Fruit fly (Drosophila melanogaster) whole organism, adult: ENCODE data around the gene Ten-a.

ENCODE experiments used
- CG11617 ChIP-seq: fragments of 200-800 bp; sonication (Bioruptor generic); optimal IDR thresholded peaks from 2 replicates; lab custom pipeline; 2017; ENCODE audit warnings: mild to moderate bottlenecking, missing biosample characterization, missing genetic modification reagents, missing genetic modification characterization
- CG12768 ChIP-seq: fragments of 200-800 bp; sonication (Bioruptor generic); optimal IDR thresholded peaks from 2 replicates; lab custom pipeline; 2017; ENCODE audit warnings: missing biosample characterization, missing genetic modification characterization, mild to moderate bottlenecking, moderate library complexity, missing genetic modification reagents
- CG14711 ChIP-seq: fragments of 200-800 bp; sonication (Bioruptor generic); optimal IDR thresholded peaks from 2 replicates; lab custom pipeline; 2018; ENCODE audit warnings: missing biosample characterization, mild to moderate bottlenecking, missing genetic modification characterization, moderate library complexity
- CG1620 ChIP-seq: fragments of 200-800 bp; sonication (Bioruptor generic); optimal IDR thresholded peaks from 2 replicates; lab custom pipeline; 2016; ENCODE audit warnings: missing biosample characterization, missing genetic modification characterization
- CG33017 ChIP-seq: fragments of 200-800 bp; sonication (Bioruptor generic); optimal IDR thresholded peaks from 2 replicates; lab custom pipeline; 2018; ENCODE audit warnings: missing biosample characterization, mild to moderate bottlenecking, missing genetic modification characterization, moderate library complexity
- CG5204 ChIP-seq: fragments of 200-800 bp; sonication (Bioruptor generic); optimal IDR thresholded peaks from 2 replicates; lab custom pipeline; 2016; ENCODE audit warnings: missing biosample characterization, missing genetic modification characterization
- CG7045 ChIP-seq: fragments of 200-800 bp; sonication (Bioruptor generic); optimal IDR thresholded peaks from 2 replicates; lab custom pipeline; 2017; ENCODE audit warnings: missing biosample characterization, mild to moderate bottlenecking, missing genetic modification characterization
- CG7101 ChIP-seq: fragments of 200-800 bp; sonication (Bioruptor generic); optimal IDR thresholded peaks from 2 replicates; lab custom pipeline; 2018; ENCODE audit warnings: missing biosample characterization, mild to moderate bottlenecking, missing genetic modification characterization, moderate library complexity
- Clk ChIP-seq: fragments of 200-800 bp; sonication (Bioruptor generic); optimal IDR thresholded peaks from 2 replicates; lab custom pipeline; 2017; ENCODE audit warnings: missing biosample characterization, missing genetic modification characterization
- Crg-1 ChIP-seq: fragments of 200-800 bp; sonication (Bioruptor generic); optimal IDR thresholded peaks from 2 replicates; lab custom pipeline; 2016; ENCODE audit warnings: missing biosample characterization, missing genetic modification characterization
- Hr96 ChIP-seq: fragments of 200-800 bp; sonication (Bioruptor generic); optimal IDR thresholded peaks from 2 replicates; lab custom pipeline; 2016; ENCODE audit warnings: missing biosample characterization, missing genetic modification characterization
- Mnt ChIP-seq: fragments of 200-800 bp; sonication (Bioruptor generic); optimal IDR thresholded peaks from 2 replicates; lab custom pipeline; 2016; ENCODE audit warnings: missing biosample characterization, mild to moderate bottlenecking, missing genetic modification characterization
- bab1 ChIP-seq: fragments of 200-800 bp; sonication (Bioruptor generic); optimal IDR thresholded peaks from 3 replicates; lab custom pipeline; 2019; ENCODE audit warnings: missing biosample characterization, mild to moderate bottlenecking, missing genetic modification characterization, moderate library complexity
- cic ChIP-seq: fragments of 200-800 bp; sonication (Bioruptor generic); optimal IDR thresholded peaks from 2 replicates; lab custom pipeline; 2017; ENCODE audit warnings: missing biosample characterization, mild to moderate bottlenecking, missing genetic modification characterization, moderate library complexity
- cnc ChIP-seq, 2 experiments: fragments of >200 bp; optimal IDR thresholded peaks; 2 replicates each; lab custom pipeline; 2017
- kay ChIP-seq: fragments of 200-800 bp; sonication (Bioruptor generic); peaks from one replicate; lab custom pipeline; 2016; ENCODE audit warnings: missing biosample characterization, missing genetic modification characterization, borderline replicate concordance
- ovo ChIP-seq: fragments of 200-800 bp; sonication (Bioruptor generic); optimal IDR thresholded peaks from 2 replicates; lab custom pipeline; 2016; ENCODE audit warnings: missing biosample characterization, missing genetic modification characterization
- pad ChIP-seq: fragments of 200-800 bp; sonication (Bioruptor generic); optimal IDR thresholded peaks from 3 replicates; lab custom pipeline; 2017; ENCODE audit warnings: missing biosample characterization, missing genetic modification characterization, mild to moderate bottlenecking, moderate library complexity, missing genetic modification reagents
- tj ChIP-seq: fragments of 200-800 bp; sonication (Bioruptor generic); optimal IDR thresholded peaks from 3 replicates; lab custom pipeline; 2017; ENCODE audit warnings: missing biosample characterization, mild to moderate bottlenecking, missing genetic modification characterization, moderate library complexity
- toe ChIP-seq: fragments of 200-800 bp; sonication (Bioruptor generic); optimal IDR thresholded peaks from 2 replicates; lab custom pipeline; 2016; ENCODE audit warnings: missing biosample characterization, missing genetic modification characterization

Gene Ten-a

dm6 chrX:12225325-12225972 is 182.0 kb downstream of the Ten-a start:
- TF ChIP-seq CG12768 (no peak), CG14711 (tag; lab: Kevin White, UChicago) (no peak), cic (GFP tag; lab: Kevin White, UChicago) (no peak), bab1 (GFP tag; lab: Kevin White, UChicago) (no peak), Crg-1 (GFP tag; lab: Kevin White, UChicago) (no peak), Mnt (GFP tag; lab: Kevin White, UChicago) (no peak), Clk (GFP tag; lab: Kevin White, UChicago) (no peak), CG7101 (tag; lab: Kevin White, UChicago) (no peak)

- no peak for TF ChIP-seq CG7101 (tag; lab: Kevin White, UChicago)
- no peak for TF ChIP-seq CG5204 (GFP tag; lab: Kevin White, UChicago)
- no peak for TF ChIP-seq Clk (GFP tag; lab: Kevin White, UChicago)
- no peak for TF ChIP-seq CG11617 (GFP tag; lab: Kevin White, UChicago)
- no peak for TF ChIP-seq Hr96 (GFP tag; lab: Kevin White, UChicago)
- TF ChIP-seq CG7045: no peak
- TF ChIP-seq CG14711 (tag; lab: Kevin White, UChicago): no peak
- no peak for TF ChIP-seq ovo (GFP tag; lab: Kevin White, UChicago)
- TF ChIP-seq CG1620 (GFP tag; lab: Kevin White, UChicago): no peak
- no peak for TF ChIP-seq toe
- TF ChIP-seq cnc (optimal IDR thresholded peaks at IDR 0.05; lab: Kevin White, UChicago): no peak
- TF ChIP-seq kay: no peak
- TF ChIP-seq pad (GFP tag; lab: Kevin White, UChicago): no peak
- no peak for TF ChIP-seq Crg-1 (GFP tag; lab: Kevin White, UChicago)
- no peak for TF ChIP-seq Mnt (GFP tag; lab: Kevin White, UChicago)
- no peak for TF ChIP-seq cic (GFP tag; lab: Kevin White, UChicago)
- TF ChIP-seq tj (GFP tag; lab: Kevin White, UChicago): no peak
- no peak for TF ChIP-seq CG33017 (tag; lab: Kevin White, UChicago)
Observed at dm6 chrX:12226561-12226960, 183.1 kb downstream of the Ten-a start.

- no peak for TF ChIP-seq kay
- TF ChIP-seq CG7045: no peak
- no peak for TF ChIP-seq CG5204 (GFP tag; lab: Kevin White, UChicago)
- no peak for TF ChIP-seq tj (GFP tag; lab: Kevin White, UChicago)
- no peak for TF ChIP-seq CG12768
- TF ChIP-seq Mnt (GFP tag; lab: Kevin White, UChicago): no peak
- no peak for TF ChIP-seq pad (GFP tag; lab: Kevin White, UChicago)
- TF ChIP-seq CG7101 (tag; lab: Kevin White, UChicago): no peak
- no peak for TF ChIP-seq Crg-1 (GFP tag; lab: Kevin White, UChicago)
Observed at dm6 chrX:12227975-12228374, 184.5 kb downstream of the Ten-a start.

dm6 chrX:12235777-12236176 is 192.3 kb downstream of the Ten-a start, which contains the start of gene CG32655:
CG32655 (minus strand) TSS chrX:12235877.
- TF ChIP-seq CG7045 (no peak), Mnt (GFP tag; lab: Kevin White, UChicago) (no peak), tj (GFP tag; lab: Kevin White, UChicago) (no peak), CG5204 (GFP tag; lab: Kevin White, UChicago) (no peak), cic (GFP tag; lab: Kevin White, UChicago) (no peak), CG7101 (tag; lab: Kevin White, UChicago) (no peak), Crg-1 (GFP tag; lab: Kevin White, UChicago) (no peak), Clk (GFP tag; lab: Kevin White, UChicago) (no peak), CG1620 (GFP tag; lab: Kevin White, UChicago) (no peak), bab1 (GFP tag; lab: Kevin White, UChicago) (no peak), CG12768 (no peak), cnc (optimal IDR thresholded peaks at IDR 0.05; lab: Kevin White, UChicago) (no peak), pad (GFP tag; lab: Kevin White, UChicago) (no peak), toe (no peak), kay (no peak), Hr96 (GFP tag; lab: Kevin White, UChicago) (no peak)

- TF ChIP-seq cic (GFP tag; lab: Kevin White, UChicago): no peak
- TF ChIP-seq bab1 (GFP tag; lab: Kevin White, UChicago): no peak
- no peak for TF ChIP-seq CG33017 (tag; lab: Kevin White, UChicago)
- TF ChIP-seq CG5204 (GFP tag; lab: Kevin White, UChicago): no peak
- no peak for TF ChIP-seq Crg-1 (GFP tag; lab: Kevin White, UChicago)
- no peak for TF ChIP-seq CG7101 (tag; lab: Kevin White, UChicago)
- no peak for TF ChIP-seq CG7045
- no peak for TF ChIP-seq Mnt (GFP tag; lab: Kevin White, UChicago)
- no peak for TF ChIP-seq kay
- no peak for TF ChIP-seq CG1620 (GFP tag; lab: Kevin White, UChicago)
- TF ChIP-seq ovo (GFP tag; lab: Kevin White, UChicago): no peak
- no peak for TF ChIP-seq Hr96 (GFP tag; lab: Kevin White, UChicago)
- TF ChIP-seq CG12768: no peak
- TF ChIP-seq cnc (optimal IDR thresholded peaks at IDR 0.05; lab: Kevin White, UChicago): no peak
- TF ChIP-seq Clk (GFP tag; lab: Kevin White, UChicago): no peak
Observed at dm6 chrX:12239500-12239899, 196.0 kb downstream of the Ten-a start.

dm6 chrX:12241032-12241431 is 197.5 kb downstream of the Ten-a start:
- TF ChIP-seq CG14711 (tag; lab: Kevin White, UChicago): no peak
- no peak for TF ChIP-seq Clk (GFP tag; lab: Kevin White, UChicago)
- TF ChIP-seq bab1 (GFP tag; lab: Kevin White, UChicago): peak; percentile 73
- no peak for TF ChIP-seq CG5204 (GFP tag; lab: Kevin White, UChicago)
